Worm (Caenorhabditis elegans) whole organism, early embryonic: Measurements from ENCODE around the gene C05E11.6.
A peak's percentile ranks its signal among the peaks of the same experiment; 100 is the strongest.

Source experiments
- B0310.2 ChIP-seq: sonication (generic microtip); optimal IDR thresholded peaks from 2 replicates; lab custom pipeline; 2016; ENCODE audit warnings: mild to moderate bottlenecking, missing genetic modification characterization, missing compliant biosample characterization
- F13C5.2 ChIP-seq: sonication (generic microtip); optimal IDR thresholded peaks from 2 replicates; lab custom pipeline; 2017; ENCODE audit warnings: mild to moderate bottlenecking, missing genetic modification characterization, inconsistent platforms, missing compliant biosample characterization
- aly-1 ChIP-seq: sonication (generic microtip); optimal IDR thresholded peaks from 2 replicates; lab custom pipeline; 2016; ENCODE audit warnings: missing genetic modification characterization, missing compliant biosample characterization
- ama-1 ChIP-seq: fragments of 150-350 bp; optimal IDR thresholded peaks from 2 replicates; lab custom pipeline; 2014
- ceh-13 ChIP-seq: fragments of 200-800 bp; sonication (Bioruptor generic); optimal IDR thresholded peaks from 2 replicates; lab custom pipeline; 2018; ENCODE audit warnings: mild to moderate bottlenecking, missing genetic modification characterization, missing compliant biosample characterization
- ceh-36 ChIP-seq: sonication (generic microtip); optimal IDR thresholded peaks from 2 replicates; lab custom pipeline; 2016; ENCODE audit warnings: missing genetic modification characterization, inconsistent platforms, missing compliant biosample characterization
- ets-7 ChIP-seq: sonication (generic microtip); optimal IDR thresholded peaks from 2 replicates; lab custom pipeline; 2016; ENCODE audit warnings: missing genotype, missing genetic modification characterization, missing compliant biosample characterization
- flt-1 ChIP-seq: fragments of 200-800 bp; sonication (Bioruptor generic); IDR thresholded peaks from 2 replicates; pipeline ENCODE4 v1.3.6; 2022; ENCODE audit warnings: missing genetic modification characterization, missing compliant biosample characterization
- hmbx-1 ChIP-seq: sonication (generic microtip); optimal IDR thresholded peaks from 2 replicates; lab custom pipeline; 2016; ENCODE audit warnings: mild to moderate bottlenecking, missing genetic modification characterization, missing compliant biosample characterization
- hmg-4 ChIP-seq: fragments of 200-800 bp; sonication (Bioruptor generic); optimal IDR thresholded peaks from 2 replicates; lab custom pipeline; 2018; ENCODE audit warnings: mild to moderate bottlenecking, missing genetic modification characterization, missing compliant biosample characterization
- hnd-1 ChIP-seq: sonication (generic microtip); optimal IDR thresholded peaks from 2 replicates; lab custom pipeline; 2016; ENCODE audit warnings: missing genetic modification characterization, missing compliant biosample characterization
- pes-1 ChIP-seq: fragments of 200-800 bp; sonication (Bioruptor generic); IDR thresholded peaks from 2 replicates; pipeline ENCODE4 v1.3.6; 2022; ENCODE audit warnings: missing genetic modification reagents, missing genetic modification characterization, missing compliant biosample characterization
- scrt-1 ChIP-seq: fragments of 200-800 bp; sonication (Bioruptor generic); IDR thresholded peaks from 2 replicates; pipeline ENCODE4 v1.3.6; 2022; ENCODE audit warnings: missing genetic modification characterization, missing compliant biosample characterization
- sea-1 ChIP-seq: fragments of 200-800 bp; sonication (Bioruptor generic); conservative IDR thresholded peaks from 2 replicates; pipeline ENCODE4 v1.3.6; 2022; ENCODE audit warnings: missing genetic modification characterization, missing compliant biosample characterization
- tbx-11 ChIP-seq: fragments of 200-800 bp; sonication (Bioruptor generic); IDR thresholded peaks from 2 replicates; pipeline ENCODE4 v1.3.6; 2022; ENCODE audit warnings: missing genetic modification characterization, missing compliant biosample characterization
- tbx-37 ChIP-seq: fragments of 200-800 bp; sonication (Bioruptor generic); conservative IDR thresholded peaks from 2 replicates; pipeline ENCODE4 v1.3.6; 2022; ENCODE audit warnings: missing genetic modification reagents, missing genetic modification characterization, missing compliant biosample characterization
- tra-4 ChIP-seq: sonication (generic microtip); optimal IDR thresholded peaks from 2 replicates; lab custom pipeline; 2017; ENCODE audit warnings: missing genetic modification characterization, missing compliant biosample characterization

C05E11.6 gene

DNA sequence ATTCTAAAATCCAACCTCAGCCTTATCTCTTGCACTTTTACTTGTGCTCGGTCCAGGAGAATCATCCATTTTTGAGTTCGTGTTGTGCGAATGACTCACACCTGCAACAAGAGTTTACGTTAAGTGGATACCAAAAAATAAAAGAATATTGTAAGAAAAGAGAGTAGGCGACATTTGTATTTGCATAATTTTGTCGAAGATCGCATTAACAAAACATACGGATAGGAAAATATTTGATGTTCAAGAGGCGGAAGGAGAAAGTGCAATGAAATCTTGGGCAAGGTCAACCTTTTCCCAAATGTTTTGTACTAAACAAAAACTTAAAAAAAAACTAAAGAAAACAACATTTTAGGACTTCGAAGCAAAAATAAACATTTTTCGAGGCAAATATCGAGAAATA is 43.9 kb downstream of the C05E11.6 start, which contains the start of gene spat-3:
spat-3 (minus strand) TSS at position 101 of the 400 bp plus-strand sequence.
- TF ChIP-seq flt-1 (no peak), tbx-37 (GFP tag; lab: Robert Waterston, UW) (no peak), scrt-1 (no peak), sea-1 (GFP tag; lab: Robert Waterston, UW) (no peak), hmbx-1 (no peak), B0310.2 (tag; lab: Kevin White, UChicago) (no peak), ceh-13 (GFP tag; lab: Kevin White, UChicago) (no peak), ama-1 (lab: Kevin White, UChicago) (no peak), hmg-4 (GFP tag; lab: Kevin White, UChicago) (no peak), hnd-1 (tag; lab: Kevin White, UChicago) (no peak), tra-4 (tag; lab: Kevin White, UChicago) (no peak), ets-7 (tag; lab: Kevin White, UChicago) (no peak), ceh-36 (tag; lab: Kevin White, UChicago) (no peak)

DNA sequence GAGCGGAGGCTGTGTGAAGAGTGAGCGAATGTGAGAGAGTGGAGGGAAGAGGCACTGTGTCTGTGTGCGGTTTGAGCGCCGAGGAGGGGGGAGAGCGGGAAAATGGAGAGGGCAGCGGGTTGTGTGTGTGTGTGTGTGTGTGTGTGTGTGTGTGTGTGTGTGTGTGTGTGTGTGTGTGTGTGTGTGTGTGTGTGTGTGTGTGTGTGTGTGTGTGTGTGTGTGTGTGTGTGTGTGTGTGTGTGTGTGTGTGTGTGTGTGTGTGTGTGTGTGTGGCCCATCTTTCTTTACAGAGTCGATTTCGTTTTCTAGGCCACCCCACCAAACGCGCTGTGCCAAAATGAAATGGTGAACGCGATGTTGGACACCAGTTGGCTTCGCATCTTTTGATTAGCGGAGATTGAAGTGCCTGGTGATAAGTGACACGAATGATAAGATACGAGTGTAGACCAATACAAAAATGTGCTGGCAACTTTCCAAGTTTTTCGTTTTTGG is 44.5 kb downstream of the C05E11.6 start:
- TF ChIP-seq tbx-37 (GFP tag; lab: Robert Waterston, UW), result peak; percentile 49; the same call in 1 of the 2 replicates
- peak; percentile 82 for TF ChIP-seq F13C5.2 (tag; lab: Kevin White, UChicago)
- TF ChIP-seq ceh-13 (GFP tag; lab: Kevin White, UChicago), result peak; percentile 45
- peak; percentile 53 for TF ChIP-seq hmbx-1
- peak; percentile 51; the same call in 1 of the 2 replicates for TF ChIP-seq flt-1
- peak; percentile 48 for TF ChIP-seq ceh-36 (tag; lab: Kevin White, UChicago)
- peak; percentile 95 for TF ChIP-seq hmg-4 (GFP tag; lab: Kevin White, UChicago)
- TF ChIP-seq B0310.2 (tag; lab: Kevin White, UChicago), result peak; percentile 74
- TF ChIP-seq tbx-11 (GFP tag; lab: Robert Waterston, UW), result 0 out of 2 replicates have a peak, but pooled peaks have one; percentile 43
- peak; percentile 24 for TF ChIP-seq tra-4 (tag; lab: Kevin White, UChicago)

DNA sequence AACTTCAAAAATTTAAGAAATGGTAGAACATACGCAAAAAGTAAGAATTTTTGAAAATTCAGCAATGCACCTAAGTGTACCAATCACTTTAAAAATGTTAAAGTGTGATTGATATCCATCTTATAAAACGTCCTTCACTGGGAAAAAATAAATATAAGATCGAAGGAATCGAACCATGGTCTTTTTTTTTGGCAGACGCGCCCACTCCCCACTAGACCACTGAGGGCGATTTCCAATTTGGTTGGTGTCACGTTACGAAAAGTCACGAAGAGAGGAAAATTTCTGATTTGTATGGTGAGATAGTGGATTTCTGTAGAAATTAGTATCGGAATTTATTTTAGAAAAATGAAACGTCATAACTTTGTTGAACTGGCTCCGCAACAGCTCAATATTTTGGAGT is 45.3 kb downstream of the C05E11.6 start:
- TF ChIP-seq ceh-13 (GFP tag; lab: Kevin White, UChicago) (no peak), aly-1 (tag; lab: Kevin White, UChicago) (no peak), pes-1 (no peak), F13C5.2 (tag; lab: Kevin White, UChicago) (no peak)

DNA sequence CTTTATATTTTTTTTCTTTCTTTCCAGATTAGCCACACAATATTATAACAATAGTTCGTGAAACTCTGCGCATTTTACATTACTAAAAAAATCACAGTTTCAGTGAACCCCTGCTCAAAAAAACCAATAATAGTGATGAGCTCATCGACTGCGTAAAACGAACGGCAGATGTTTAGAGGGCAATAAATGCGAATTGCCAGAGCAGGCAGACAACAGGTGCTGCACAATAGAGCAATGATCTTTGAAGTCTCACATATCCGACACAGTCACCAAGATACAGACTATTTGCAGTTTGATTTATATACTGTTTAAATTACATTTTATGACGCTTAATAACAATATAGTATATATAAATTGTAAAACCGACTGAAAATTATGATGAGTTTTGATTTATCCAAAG is 47.7 kb downstream of the C05E11.6 start:
- TF ChIP-seq hmbx-1 (no peak), F13C5.2 (tag; lab: Kevin White, UChicago) (no peak), ets-7 (tag; lab: Kevin White, UChicago) (no peak), tbx-37 (GFP tag; lab: Robert Waterston, UW) (no peak), ceh-13 (GFP tag; lab: Kevin White, UChicago) (no peak), ceh-36 (tag; lab: Kevin White, UChicago) (no peak), hmg-4 (GFP tag; lab: Kevin White, UChicago) (no peak), tbx-11 (GFP tag; lab: Robert Waterston, UW) (no peak), scrt-1 (no peak), sea-1 (GFP tag; lab: Robert Waterston, UW) (no peak)
